Worm (Caenorhabditis elegans) whole organism, early embryonic: ENCODE measurements around the gene nstp-2.

Experiments
- B0310.2 ChIP-seq: sonication (generic microtip); optimal IDR thresholded peaks from 2 replicates; lab custom pipeline; 2016; ENCODE audit warnings: mild to moderate bottlenecking, missing genetic modification characterization, missing compliant biosample characterization
- F13C5.2 ChIP-seq: sonication (generic microtip); optimal IDR thresholded peaks from 2 replicates; lab custom pipeline; 2017; ENCODE audit warnings: mild to moderate bottlenecking, missing genetic modification characterization, inconsistent platforms, missing compliant biosample characterization
- aly-1 ChIP-seq: sonication (generic microtip); optimal IDR thresholded peaks from 2 replicates; lab custom pipeline; 2016; ENCODE audit warnings: missing genetic modification characterization, missing compliant biosample characterization
- ama-1 ChIP-seq: fragments of 150-350 bp; optimal IDR thresholded peaks from 2 replicates; lab custom pipeline; 2014
- ceh-13 ChIP-seq: fragments of 200-800 bp; sonication (Bioruptor generic); optimal IDR thresholded peaks from 2 replicates; lab custom pipeline; 2018; ENCODE audit warnings: mild to moderate bottlenecking, missing genetic modification characterization, missing compliant biosample characterization
- ceh-36 ChIP-seq: sonication (generic microtip); optimal IDR thresholded peaks from 2 replicates; lab custom pipeline; 2016; ENCODE audit warnings: missing genetic modification characterization, inconsistent platforms, missing compliant biosample characterization
- ets-7 ChIP-seq: sonication (generic microtip); optimal IDR thresholded peaks from 2 replicates; lab custom pipeline; 2016; ENCODE audit warnings: missing genotype, missing genetic modification characterization, missing compliant biosample characterization
- flt-1 ChIP-seq: fragments of 200-800 bp; sonication (Bioruptor generic); IDR thresholded peaks from 2 replicates; pipeline ENCODE4 v1.3.6; 2022; ENCODE audit warnings: missing genetic modification characterization, missing compliant biosample characterization
- hmbx-1 ChIP-seq: sonication (generic microtip); optimal IDR thresholded peaks from 2 replicates; lab custom pipeline; 2016; ENCODE audit warnings: mild to moderate bottlenecking, missing genetic modification characterization, missing compliant biosample characterization
- hmg-4 ChIP-seq: fragments of 200-800 bp; sonication (Bioruptor generic); optimal IDR thresholded peaks from 2 replicates; lab custom pipeline; 2018; ENCODE audit warnings: mild to moderate bottlenecking, missing genetic modification characterization, missing compliant biosample characterization
- hnd-1 ChIP-seq: sonication (generic microtip); optimal IDR thresholded peaks from 2 replicates; lab custom pipeline; 2016; ENCODE audit warnings: missing genetic modification characterization, missing compliant biosample characterization
- pes-1 ChIP-seq: fragments of 200-800 bp; sonication (Bioruptor generic); IDR thresholded peaks from 2 replicates; pipeline ENCODE4 v1.3.6; 2022; ENCODE audit warnings: missing genetic modification reagents, missing genetic modification characterization, missing compliant biosample characterization
- scrt-1 ChIP-seq: fragments of 200-800 bp; sonication (Bioruptor generic); IDR thresholded peaks from 2 replicates; pipeline ENCODE4 v1.3.6; 2022; ENCODE audit warnings: missing genetic modification characterization, missing compliant biosample characterization
- sea-1 ChIP-seq: fragments of 200-800 bp; sonication (Bioruptor generic); conservative IDR thresholded peaks from 2 replicates; pipeline ENCODE4 v1.3.6; 2022; ENCODE audit warnings: missing genetic modification characterization, missing compliant biosample characterization
- tbx-11 ChIP-seq: fragments of 200-800 bp; sonication (Bioruptor generic); IDR thresholded peaks from 2 replicates; pipeline ENCODE4 v1.3.6; 2022; ENCODE audit warnings: missing genetic modification characterization, missing compliant biosample characterization
- tbx-37 ChIP-seq: fragments of 200-800 bp; sonication (Bioruptor generic); conservative IDR thresholded peaks from 2 replicates; pipeline ENCODE4 v1.3.6; 2022; ENCODE audit warnings: missing genetic modification reagents, missing genetic modification characterization, missing compliant biosample characterization
- tra-4 ChIP-seq: sonication (generic microtip); optimal IDR thresholded peaks from 2 replicates; lab custom pipeline; 2017; ENCODE audit warnings: missing genetic modification characterization, missing compliant biosample characterization

Gene nstp-2

ce11 chrIV:6575959-6576727, 29.8 kb downstream of the nstp-2 start:
- no peak for TF ChIP-seq hmbx-1 (tag; lab: Kevin White, UChicago)
- TF ChIP-seq ama-1, result no peak
- TF ChIP-seq tbx-11 (GFP tag; lab: Robert Waterston, UW), result no peak
- no peak for TF ChIP-seq scrt-1 (GFP tag; lab: Robert Waterston, UW)
- no peak for TF ChIP-seq ceh-36 (tag; lab: Kevin White, UChicago)
- TF ChIP-seq F13C5.2, result no peak
- TF ChIP-seq B0310.2 (tag; lab: Kevin White, UChicago), result no peak
- TF ChIP-seq ceh-13 (GFP tag; lab: Kevin White, UChicago), result no peak
- TF ChIP-seq sea-1 (GFP tag; lab: Robert Waterston, UW), result no peak
- TF ChIP-seq hmg-4, result no peak
- TF ChIP-seq ets-7 (tag; lab: Kevin White, UChicago), result no peak
- no peak for TF ChIP-seq hnd-1 (tag; lab: Kevin White, UChicago)

ce11 chrIV:6574343-6574742, 31.6 kb downstream of the nstp-2 start:
- TF ChIP-seq ama-1, result no peak
- TF ChIP-seq sea-1 (GFP tag; lab: Robert Waterston, UW), result no peak
- TF ChIP-seq B0310.2 (tag; lab: Kevin White, UChicago), result no peak
- no peak for TF ChIP-seq flt-1 (GFP tag; lab: Robert Waterston, UW)
- TF ChIP-seq tbx-11 (GFP tag; lab: Robert Waterston, UW), result no peak

ce11 chrIV:6572655-6573054, 33.3 kb downstream of the nstp-2 start:
- TF ChIP-seq tbx-37 (no peak), ceh-36 (tag; lab: Kevin White, UChicago) (no peak), tbx-11 (GFP tag; lab: Robert Waterston, UW) (no peak), hmbx-1 (tag; lab: Kevin White, UChicago) (no peak), hnd-1 (tag; lab: Kevin White, UChicago) (no peak), scrt-1 (GFP tag; lab: Robert Waterston, UW) (no peak), aly-1 (no peak), ets-7 (tag; lab: Kevin White, UChicago) (no peak), F13C5.2 (no peak), ceh-13 (GFP tag; lab: Kevin White, UChicago) (no peak), flt-1 (GFP tag; lab: Robert Waterston, UW) (no peak), B0310.2 (tag; lab: Kevin White, UChicago) (no peak), pes-1 (no peak), tra-4 (no peak), sea-1 (GFP tag; lab: Robert Waterston, UW) (no peak)

ce11 chrIV:6572238-6572637, 33.8 kb downstream of the nstp-2 start, which contains the start of gene bicd-1:
bicd-1 (minus strand) TSS chrIV:6572338.
- no peak for TF ChIP-seq aly-1
- no peak for TF ChIP-seq ceh-13 (GFP tag; lab: Kevin White, UChicago)
- TF ChIP-seq scrt-1 (GFP tag; lab: Robert Waterston, UW), result no peak
- no peak for TF ChIP-seq ets-7 (tag; lab: Kevin White, UChicago)
- no peak for TF ChIP-seq F13C5.2
- no peak for TF ChIP-seq tra-4
- TF ChIP-seq ama-1, result no peak
- TF ChIP-seq tbx-11 (GFP tag; lab: Robert Waterston, UW), result no peak
- TF ChIP-seq hmg-4, result no peak
- TF ChIP-seq hmbx-1 (tag; lab: Kevin White, UChicago), result no peak
- no peak for TF ChIP-seq ceh-36 (tag; lab: Kevin White, UChicago)
- TF ChIP-seq tbx-37, result no peak
- no peak for TF ChIP-seq B0310.2 (tag; lab: Kevin White, UChicago)
- TF ChIP-seq hnd-1 (tag; lab: Kevin White, UChicago), result no peak
- no peak for TF ChIP-seq pes-1
- no peak for TF ChIP-seq sea-1 (GFP tag; lab: Robert Waterston, UW)
- no peak for TF ChIP-seq flt-1 (GFP tag; lab: Robert Waterston, UW)

- TF ChIP-seq hmbx-1 (tag; lab: Kevin White, UChicago) (no peak), tbx-37 (no peak), hnd-1 (tag; lab: Kevin White, UChicago) (no peak), ceh-13 (GFP tag; lab: Kevin White, UChicago) (no peak), tra-4 (no peak), ceh-36 (tag; lab: Kevin White, UChicago) (no peak), hmg-4 (no peak), ama-1 (no peak), scrt-1 (GFP tag; lab: Robert Waterston, UW) (no peak), F13C5.2 (no peak), tbx-11 (GFP tag; lab: Robert Waterston, UW) (no peak), B0310.2 (tag; lab: Kevin White, UChicago) (no peak), pes-1 (no peak), aly-1 (no peak), sea-1 (GFP tag; lab: Robert Waterston, UW) (no peak), flt-1 (GFP tag; lab: Robert Waterston, UW) (no peak), ets-7 (tag; lab: Kevin White, UChicago) (no peak)
Observed at ce11 chrIV:6565605-6566004, 40.4 kb downstream of the nstp-2 start.

ce11 chrIV:6562039-6562438, 43.9 kb downstream of the nstp-2 start:
- TF ChIP-seq scrt-1 (GFP tag; lab: Robert Waterston, UW) (no peak), F13C5.2 (no peak), pes-1 (no peak), ceh-36 (tag; lab: Kevin White, UChicago) (no peak), sea-1 (GFP tag; lab: Robert Waterston, UW) (no peak), flt-1 (GFP tag; lab: Robert Waterston, UW) (no peak), hmg-4 (no peak), aly-1 (no peak), B0310.2 (tag; lab: Kevin White, UChicago) (no peak)

ce11 chrIV:6560434-6560833, 45.6 kb downstream of the nstp-2 start, which contains the start of gene best-9:
best-9 (plus strand) TSS chrIV:6560734.
- TF ChIP-seq hmg-4, result no peak
- TF ChIP-seq hnd-1 (tag; lab: Kevin White, UChicago), result no peak
- no peak for TF ChIP-seq ceh-13 (GFP tag; lab: Kevin White, UChicago)
- TF ChIP-seq hmbx-1 (tag; lab: Kevin White, UChicago), result no peak
- no peak for TF ChIP-seq pes-1
- TF ChIP-seq ama-1, result no peak
- no peak for TF ChIP-seq tra-4
